Worm (Caenorhabditis elegans): ENCODE results near the gene C27D8.4.

C27D8.4 gene

DNA sequence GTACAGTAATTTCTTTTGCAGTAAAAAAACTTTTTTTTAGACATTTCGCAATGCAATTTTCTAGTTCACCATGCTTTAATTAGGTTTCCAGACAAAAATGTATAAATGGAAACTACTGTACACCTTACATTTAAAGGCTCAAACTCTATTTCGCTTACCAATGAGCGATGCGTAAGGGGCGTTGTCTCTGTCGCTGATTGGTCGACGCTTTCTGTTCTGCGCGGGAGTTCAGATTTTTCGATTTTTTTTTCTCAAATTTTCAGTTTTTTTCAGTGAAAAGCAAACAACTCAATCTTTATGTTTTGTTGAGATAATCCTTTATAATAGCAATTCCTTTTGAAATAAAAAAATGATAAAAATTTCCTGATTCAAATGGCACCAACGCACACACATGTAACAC is 50.3 kb downstream of the C27D8.4 start:
- TF ChIP-seq klf-2 (GFP tag; conservative IDR thresholded peaks at IDR 0.05) (no peak), med-1 (GFP tag; optimal IDR thresholded peaks at IDR 0.05; ENCODE audit: insufficient read depth) (no peak), flt-1 (GFP tag; IDR thresholded peaks at IDR 0.05) (no peak), tab-1 (GFP tag; IDR thresholded peaks at IDR 0.05) (no peak), ref-1 (GFP tag; conservative IDR thresholded peaks at IDR 0.05) (no peak), ztf-29 (GFP tag; IDR thresholded peaks at IDR 0.05) (no peak), T22C8.4 (GFP tag; IDR thresholded peaks at IDR 0.05) (no peak), ztf-23 (GFP tag; IDR thresholded peaks at IDR 0.05) (no peak), cog-1 (tag; optimal IDR thresholded peaks at IDR 0.05) (no peak)

DNA sequence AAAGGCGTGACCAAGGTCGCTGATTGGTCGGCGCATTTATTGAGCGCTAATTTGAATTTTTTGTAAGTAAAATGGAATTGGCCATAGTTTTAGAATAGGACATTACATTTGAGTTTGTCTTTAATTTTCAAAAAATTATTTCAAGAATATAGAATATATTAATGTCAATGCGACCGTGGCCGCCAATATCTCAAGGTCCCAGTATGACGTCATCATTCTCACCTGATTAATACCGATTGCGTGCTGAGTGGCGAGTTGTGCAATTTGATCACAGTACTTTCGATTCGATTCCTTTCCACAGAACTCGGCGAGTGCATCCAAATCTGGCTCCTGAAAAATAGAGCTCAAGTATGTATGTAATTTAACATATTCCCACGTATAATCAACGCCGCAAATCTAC is 51.7 kb downstream of the C27D8.4 start:
- no peak for TF ChIP-seq med-1 (GFP tag; optimal IDR thresholded peaks at IDR 0.05; ENCODE audit: insufficient read depth)
- TF ChIP-seq flt-1 (GFP tag; IDR thresholded peaks at IDR 0.05) = no peak
- TF ChIP-seq cog-1 (tag; optimal IDR thresholded peaks at IDR 0.05) = no peak
- TF ChIP-seq T22C8.4 (GFP tag; IDR thresholded peaks at IDR 0.05) = no peak
- TF ChIP-seq klf-2 (GFP tag; conservative IDR thresholded peaks at IDR 0.05) = no peak
- TF ChIP-seq tab-1 (GFP tag; IDR thresholded peaks at IDR 0.05) = no peak
- no peak for TF ChIP-seq ztf-29 (GFP tag; IDR thresholded peaks at IDR 0.05)
- no peak for TF ChIP-seq ztf-23 (GFP tag; IDR thresholded peaks at IDR 0.05)
